Fruit fly (Drosophila melanogaster): ENCODE measurements around the gene CG18787.

dm6 chr2L:11973145-11973738, 25.9 kb downstream of the CG18787 start:
- TF ChIP-seq h (optimal IDR thresholded peaks at IDR 0.05) (no peak), ttk (optimal IDR thresholded peaks at IDR 0.05) (no peak)

Measured in Kc167 (cell line).